Worm (Caenorhabditis elegans) whole organism, mixed stage, embryonic: Measurements from ENCODE around the gene F35D11.1.

Source experiments
- M03D4.4 ChIP-seq: sonication (generic microtip); optimal IDR thresholded peaks from 2 replicates; lab custom pipeline; 2017; ENCODE audit warnings: mild to moderate bottlenecking, missing genetic modification characterization, missing compliant biosample characterization
- bed-3 ChIP-seq: fragments of 200-800 bp; sonication (Bioruptor generic); optimal IDR thresholded peaks from 3 replicates; lab custom pipeline; 2018; ENCODE audit warnings: mild to moderate bottlenecking, missing genetic modification characterization, moderate library complexity, missing compliant biosample characterization
- blmp-1 ChIP-seq: fragments of 150-350 bp; optimal IDR thresholded peaks from 2 replicates; lab custom pipeline; 2014; ENCODE audit warnings: missing biosample characterization, missing genetic modification characterization
- ceh-39 ChIP-seq: fragments of 150-350 bp; optimal IDR thresholded peaks from 2 replicates; lab custom pipeline; 2014; ENCODE audit warnings: missing biosample characterization, missing genetic modification characterization
- ceh-43 ChIP-seq: fragments of 200-800 bp; sonication (Bioruptor generic); optimal IDR thresholded peaks from 2 replicates; lab custom pipeline; 2018; ENCODE audit warnings: mild to moderate bottlenecking, missing genetic modification characterization, moderate library complexity, missing compliant biosample characterization
- ceh-83 ChIP-seq: fragments of 200-800 bp; sonication (Bioruptor generic); optimal IDR thresholded peaks from 2 replicates; lab custom pipeline; 2018; ENCODE audit warnings: mild to moderate bottlenecking, missing genetic modification characterization, missing compliant biosample characterization
- ces-1 ChIP-seq: fragments of 150-350 bp; optimal IDR thresholded peaks from 2 replicates; lab custom pipeline; 2014; ENCODE audit warnings: missing biosample characterization, missing genetic modification reagents, missing genetic modification characterization
- cnd-1 ChIP-seq: fragments of 200-800 bp; sonication (Bioruptor generic); optimal IDR thresholded peaks from 2 replicates; lab custom pipeline; 2018; ENCODE audit warnings: mild to moderate bottlenecking, missing genetic modification characterization, missing compliant biosample characterization
- drap-1 ChIP-seq: fragments of 200-800 bp; sonication (Bioruptor generic); optimal IDR thresholded peaks from 3 replicates; lab custom pipeline; 2018; ENCODE audit warnings: mild to moderate bottlenecking, missing genetic modification characterization, missing compliant biosample characterization
- elt-1 ChIP-seq: sonication (generic microtip); optimal IDR thresholded peaks from 2 replicates; lab custom pipeline; 2017; ENCODE audit warnings: missing genetic modification characterization, mild to moderate bottlenecking, missing compliant biosample characterization, antibody characterized with exemption, moderate library complexity, borderline replicate concordance; ENCODE audit not compliant: insufficient read depth
- elt-3 ChIP-seq: fragments of 150-350 bp; optimal IDR thresholded peaks from 2 replicates; lab custom pipeline; 2014; ENCODE audit warnings: missing biosample characterization, missing genetic modification characterization
- flh-1 ChIP-seq: fragments of 200-800 bp; sonication (Bioruptor generic); optimal IDR thresholded peaks from 2 replicates; lab custom pipeline; 2018; ENCODE audit warnings: mild to moderate bottlenecking, missing genetic modification characterization, moderate library complexity, missing compliant biosample characterization
- ham-2 ChIP-seq: fragments of 200-800 bp; sonication (Bioruptor generic); optimal IDR thresholded peaks from 2 replicates; lab custom pipeline; 2018; ENCODE audit warnings: mild to moderate bottlenecking, missing genetic modification characterization, missing compliant biosample characterization
- hlh-1 ChIP-seq: fragments of 150-350 bp; optimal IDR thresholded peaks from 2 replicates; lab custom pipeline; 2014; ENCODE audit warnings: missing biosample characterization, missing genetic modification reagents, missing genetic modification characterization
- lin-13 ChIP-seq: fragments of 150-350 bp; optimal IDR thresholded peaks from 2 replicates; lab custom pipeline; 2014; ENCODE audit warnings: missing biosample characterization, missing genetic modification characterization
- lin-32 ChIP-seq: fragments of 200-800 bp; sonication (Bioruptor generic); optimal IDR thresholded peaks from 2 replicates; lab custom pipeline; 2018; ENCODE audit warnings: mild to moderate bottlenecking, missing genetic modification characterization, missing compliant biosample characterization
- lsy-2 ChIP-seq: fragments of 150-350 bp; optimal IDR thresholded peaks from 2 replicates; lab custom pipeline; 2014; ENCODE audit warnings: missing biosample characterization, missing genetic modification characterization
- mab-5 ChIP-seq: fragments of 150-350 bp; optimal IDR thresholded peaks from 2 replicates; lab custom pipeline; 2014; ENCODE audit warnings: missing biosample characterization, missing genetic modification characterization
- mep-1 ChIP-seq: fragments of 150-350 bp; optimal IDR thresholded peaks from 2 replicates; lab custom pipeline; 2017; ENCODE audit warnings: missing biosample characterization, missing genetic modification reagents, missing genetic modification characterization, inconsistent platforms
- mls-2 ChIP-seq: sonication (generic microtip); optimal IDR thresholded peaks from 2 replicates; lab custom pipeline; 2016; ENCODE audit warnings: mild to moderate bottlenecking, missing genetic modification characterization, moderate library complexity, missing compliant biosample characterization
- nhr-12 ChIP-seq: fragments of 150-350 bp; optimal IDR thresholded peaks from 2 replicates; lab custom pipeline; 2014; ENCODE audit warnings: missing biosample characterization, missing genetic modification characterization
- nhr-2 ChIP-seq: fragments of 150-350 bp; optimal IDR thresholded peaks from 2 replicates; lab custom pipeline; 2014; ENCODE audit warnings: missing biosample characterization, missing genetic modification characterization
- nhr-237 ChIP-seq: fragments of 150-350 bp; optimal IDR thresholded peaks from 2 replicates; lab custom pipeline; 2014; ENCODE audit warnings: missing biosample characterization, missing genetic modification characterization
- nhr-28 ChIP-seq: fragments of 150-350 bp; optimal IDR thresholded peaks from 2 replicates; lab custom pipeline; 2014; ENCODE audit warnings: missing biosample characterization, missing genetic modification characterization
- nhr-76 ChIP-seq: sonication (generic microtip); optimal IDR thresholded peaks from 2 replicates; lab custom pipeline; 2017; ENCODE audit warnings: missing biosample characterization, missing genetic modification characterization
- pha-4 ChIP-seq: fragments of 150-350 bp; optimal IDR thresholded peaks from 2 replicates; lab custom pipeline; 2018; ENCODE audit warnings: missing biosample characterization, missing genetic modification reagents, missing genetic modification characterization
- sem-2 ChIP-seq: fragments of 200-800 bp; sonication (Bioruptor generic); optimal IDR thresholded peaks from 2 replicates; lab custom pipeline; 2018; ENCODE audit warnings: mild to moderate bottlenecking, missing genetic modification characterization, missing compliant biosample characterization
- snpc-4 ChIP-seq: fragments of 150-350 bp; optimal IDR thresholded peaks from 2 replicates; lab custom pipeline; 2014; ENCODE audit warnings: missing biosample characterization, missing genetic modification characterization
- sptf-1 ChIP-seq: sonication (generic microtip); optimal IDR thresholded peaks from 2 replicates; lab custom pipeline; 2017; ENCODE audit warnings: mild to moderate bottlenecking, missing genetic modification characterization, moderate library complexity, missing compliant biosample characterization
- tbx-8 ChIP-seq: fragments of 200-800 bp; sonication (Bioruptor generic); optimal IDR thresholded peaks from 2 replicates; lab custom pipeline; 2018; ENCODE audit warnings: mild to moderate bottlenecking, missing genetic modification characterization, moderate library complexity, missing compliant biosample characterization
- unc-120 ChIP-seq: sonication (generic microtip); optimal IDR thresholded peaks from 2 replicates; lab custom pipeline; 2017; ENCODE audit warnings: missing genetic modification characterization, missing compliant biosample characterization; ENCODE audit not compliant: poor library complexity, severe bottlenecking
- unc-39 ChIP-seq: fragments of 150-350 bp; optimal IDR thresholded peaks from 2 replicates; lab custom pipeline; 2014; ENCODE audit warnings: missing biosample characterization, missing genetic modification characterization
- unc-62 ChIP-seq: fragments of 150-350 bp; optimal IDR thresholded peaks from 2 replicates; lab custom pipeline; 2014; ENCODE audit warnings: missing biosample characterization, missing genetic modification reagents, missing genetic modification characterization
- zip-8 ChIP-seq: fragments of 150-350 bp; optimal IDR thresholded peaks from 2 replicates; lab custom pipeline; 2014; ENCODE audit warnings: missing biosample characterization, missing genetic modification characterization
- ztf-11 ChIP-seq: fragments of 150-350 bp; optimal IDR thresholded peaks from 2 replicates; lab custom pipeline; 2014; ENCODE audit warnings: missing biosample characterization, missing genetic modification characterization

The F35D11.1 gene

DNA sequence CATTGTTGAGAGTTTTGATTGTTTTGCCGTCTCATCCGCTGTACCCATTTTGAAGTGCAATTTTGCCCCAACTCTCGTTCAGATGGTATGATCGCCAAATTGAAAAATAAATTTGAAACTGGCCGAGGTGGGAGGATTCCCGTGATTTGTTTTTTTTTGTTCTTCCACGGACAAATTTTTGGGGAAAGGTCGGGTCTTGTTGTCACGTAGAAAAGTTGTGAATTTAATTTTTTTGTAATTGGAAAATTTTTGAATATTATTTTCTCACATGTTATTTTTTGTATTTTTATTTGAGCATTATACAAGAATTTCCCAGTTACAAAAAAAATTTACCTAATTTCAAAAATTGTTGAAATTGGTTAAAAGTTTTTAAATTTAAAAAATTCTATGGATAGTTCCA is 45.0 kb downstream of the F35D11.1 start, which contains the start of gene T05A7.6:
TSS of gene T05A7.6 (minus strand) at position 101 of the 400 bp plus-strand sequence.
- TF ChIP-seq ceh-83 (GFP tag; lab: Kevin White, UChicago) = no peak
- no peak for TF ChIP-seq zip-8 (tag; lab: Kevin White, UChicago)
- no peak for TF ChIP-seq nhr-28 (tag; lab: Kevin White, UChicago)
- no peak for TF ChIP-seq hlh-1 (tag; lab: Kevin White, UChicago)
- TF ChIP-seq ceh-39 (tag; lab: Kevin White, UChicago) = no peak
- TF ChIP-seq mab-5 (tag; lab: Kevin White, UChicago) = no peak
- TF ChIP-seq snpc-4 (tag; lab: Kevin White, UChicago) = no peak
- no peak for TF ChIP-seq tbx-8 (GFP tag; lab: Kevin White, UChicago)
- TF ChIP-seq nhr-76 (tag; lab: Kevin White, UChicago) = no peak
- TF ChIP-seq ces-1 (GFP tag; lab: Kevin White, UChicago) = no peak
- no peak for TF ChIP-seq sem-2 (GFP tag; lab: Kevin White, UChicago)

DNA sequence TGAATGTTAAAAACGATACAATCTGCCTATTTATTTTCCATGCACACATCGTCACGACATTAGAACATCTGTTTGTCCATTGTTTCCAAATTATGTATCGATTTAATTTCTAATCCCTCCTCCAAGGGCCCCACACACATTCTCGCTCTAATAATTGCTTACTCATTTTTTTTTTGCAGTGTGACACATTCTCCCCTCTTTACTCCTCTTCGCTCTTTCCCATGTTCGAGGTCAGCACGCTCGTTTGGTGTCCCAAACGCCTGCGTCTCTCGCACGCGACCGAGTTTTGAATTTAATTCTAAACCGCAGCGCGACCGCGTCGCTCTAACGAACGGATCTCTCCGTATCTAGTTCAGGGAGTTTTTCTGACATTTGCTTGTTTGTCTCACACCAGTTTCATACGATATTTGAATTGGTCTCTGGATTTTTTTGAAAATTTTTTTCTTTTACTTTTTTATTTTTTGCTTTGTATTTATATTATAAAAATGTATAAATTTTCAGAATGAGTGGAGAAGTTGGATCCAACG is 45.9 kb downstream of the F35D11.1 start, which contains the start of the genes clec-140 and hmg-11:
TSS of gene clec-140 (plus strand) at position 477 of the 527 bp plus-strand sequence.
TSS of gene hmg-11 (plus strand) at position 502 of the 527 bp plus-strand sequence.
- peak; percentile 90 for TF ChIP-seq mep-1 (tag; lab: Kevin White, UChicago)
- TF ChIP-seq unc-62 (GFP tag; lab: Kevin White, UChicago) = peak; percentile 43
- TF ChIP-seq nhr-2 (tag; lab: Kevin White, UChicago) = peak; percentile 63
- peak; percentile 76 for TF ChIP-seq ztf-11
- TF ChIP-seq hlh-1 (tag; lab: Kevin White, UChicago) = peak; percentile 19
- no peak for TF ChIP-seq M03D4.4 (tag; lab: Kevin White, UChicago)
- peak; percentile 12 for TF ChIP-seq pha-4 (tag; lab: Kevin White, UChicago)
- TF ChIP-seq flh-1 (GFP tag; lab: Kevin White, UChicago) = no peak
- peak; percentile 65 for TF ChIP-seq sptf-1 (tag; lab: Kevin White, UChicago)
- TF ChIP-seq nhr-76 (tag; lab: Kevin White, UChicago) = no peak
- TF ChIP-seq unc-39 (tag; lab: Kevin White, UChicago) = no peak
- TF ChIP-seq nhr-28 (tag; lab: Kevin White, UChicago) = no peak
- no peak for TF ChIP-seq sem-2 (GFP tag; lab: Kevin White, UChicago)
- no peak for TF ChIP-seq drap-1 (GFP tag; lab: Kevin White, UChicago)
- TF ChIP-seq zip-8 (tag; lab: Kevin White, UChicago) = no peak
- no peak for TF ChIP-seq ham-2 (GFP tag; lab: Kevin White, UChicago)
- TF ChIP-seq mab-5 (tag; lab: Kevin White, UChicago) = no peak
- TF ChIP-seq nhr-12 (tag; lab: Kevin White, UChicago) = no peak
- TF ChIP-seq lin-32 = peak; percentile 59
- TF ChIP-seq cnd-1 (tag; lab: Kevin White, UChicago) = peak; percentile 91
- no peak for TF ChIP-seq nhr-237
- TF ChIP-seq elt-1 (tag; lab: Kevin White, UChicago) = no peak
- TF ChIP-seq lsy-2 (tag; lab: Kevin White, UChicago) = peak; percentile 3
- peak; percentile 43 for TF ChIP-seq unc-120 (tag; lab: Kevin White, UChicago)
- no peak for TF ChIP-seq snpc-4 (tag; lab: Kevin White, UChicago)
- peak; percentile 83 for TF ChIP-seq ces-1 (GFP tag; lab: Kevin White, UChicago)
- no peak for TF ChIP-seq ceh-83 (GFP tag; lab: Kevin White, UChicago)
- TF ChIP-seq bed-3 (GFP tag; lab: Kevin White, UChicago) = no peak
- TF ChIP-seq ceh-43 (GFP tag; lab: Kevin White, UChicago) = peak; percentile 22
- no peak for TF ChIP-seq tbx-8 (GFP tag; lab: Kevin White, UChicago)
- peak; percentile 30 for TF ChIP-seq lin-13 (tag; lab: Kevin White, UChicago)
- TF ChIP-seq blmp-1 (tag; lab: Kevin White, UChicago) = no peak
- peak; percentile 67 for TF ChIP-seq ceh-39 (tag; lab: Kevin White, UChicago)
- peak; percentile 60 for TF ChIP-seq mls-2 (tag; lab: Kevin White, UChicago)
- TF ChIP-seq elt-3 = no peak

DNA sequence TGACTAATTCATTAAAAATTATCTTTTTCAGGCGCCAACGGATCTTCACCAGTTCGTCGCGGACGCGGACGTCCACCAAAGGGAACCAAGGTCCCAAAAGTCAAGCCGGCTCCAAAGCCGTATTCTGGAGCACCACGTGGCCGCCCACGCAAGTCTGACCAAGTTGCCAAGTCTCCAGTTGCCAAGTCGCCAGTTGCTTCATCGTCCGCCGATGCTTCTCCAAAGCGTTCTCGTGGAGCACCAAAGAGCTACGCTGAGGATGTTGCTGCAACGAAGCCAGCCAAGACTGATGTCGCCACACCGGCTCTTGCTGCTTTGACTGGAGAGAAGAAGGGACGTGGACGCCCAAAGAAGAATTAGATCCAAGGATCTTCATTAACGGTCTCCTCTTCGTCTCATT is 46.5 kb downstream of the F35D11.1 start:
- TF ChIP-seq sptf-1 (tag; lab: Kevin White, UChicago) (no peak), nhr-2 (tag; lab: Kevin White, UChicago) (no peak), sem-2 (GFP tag; lab: Kevin White, UChicago) (no peak), elt-3 (no peak), nhr-12 (tag; lab: Kevin White, UChicago) (no peak), ham-2 (GFP tag; lab: Kevin White, UChicago) (no peak), unc-62 (GFP tag; lab: Kevin White, UChicago) (no peak), lsy-2 (tag; lab: Kevin White, UChicago) (no peak), mls-2 (tag; lab: Kevin White, UChicago) (no peak), ceh-43 (GFP tag; lab: Kevin White, UChicago) (no peak), elt-1 (tag; lab: Kevin White, UChicago) (no peak), unc-120 (tag; lab: Kevin White, UChicago) (no peak), zip-8 (tag; lab: Kevin White, UChicago) (no peak)
